Worm (Caenorhabditis elegans): ENCODE results near the gene str-69.
"Not testable (repeated sequence)": the region's sequence is repeated elsewhere in the genome, so short reads cannot be mapped to it uniquely, and the experiment has no call there.

- not testable (repeated sequence) for TF ChIP-seq sox-2 (GFP tag; IDR thresholded peaks at IDR 0.05); elt-2 (tag; optimal IDR thresholded peaks at IDR 0.05)
Measured at ce11 chrV:3064418-3064817, 41.3 kb downstream of the str-69 start, which contains the start of gene srt-16.

Measured in whole organism, late embryonic.